Worm (Caenorhabditis elegans): Measurements from ENCODE around the gene srg-1.

- no peak for TF ChIP-seq zag-1 (tag; optimal IDR thresholded peaks at IDR 0.05)
- no peak for TF ChIP-seq nhr-23 (tag; optimal IDR thresholded peaks at IDR 0.05)
These were observed 45.6 kb upstream of the srg-1 start for ce11 chrIII:6303787-6304186.
